Fruit fly (Drosophila melanogaster) whole organism, embryonic: Measurements from ENCODE around the gene Nlg4.

Source experiments
- CG11398 ChIP-seq: fragments of 200-800 bp; sonication (Bioruptor generic); optimal IDR thresholded peaks from 2 replicates; lab custom pipeline; 2016; ENCODE audit warnings: missing biosample characterization, missing genetic modification characterization
- CG14050 ChIP-seq: fragments of 200-800 bp; sonication (Bioruptor generic); IDR thresholded peaks from 3 replicates; pipeline ENCODE4 v1.3.6; 2022; ENCODE audit warnings: missing biosample characterization, missing genetic modification characterization
- CG32532 ChIP-seq: fragments of 200-800 bp; sonication (Bioruptor generic); IDR thresholded peaks from 2 replicates; pipeline ENCODE4 v1.3.6; 2022; ENCODE audit warnings: missing biosample characterization, missing genetic modification characterization
- CG32767 ChIP-seq: fragments of 200-800 bp; sonication (Bioruptor generic); IDR thresholded peaks from 2 replicates; pipeline ENCODE4 v1.3.6; 2022; ENCODE audit warnings: missing biosample characterization, missing genetic modification characterization
- Doc3 ChIP-seq: fragments of 200-800 bp; sonication (Bioruptor generic); IDR thresholded peaks from 3 replicates; pipeline ENCODE4 v1.3.6; 2022; ENCODE audit warnings: missing biosample characterization, missing genetic modification characterization; ENCODE audit not compliant: partially characterized antibody
- E2f2 ChIP-seq: fragments of 200-800 bp; sonication (Bioruptor generic); IDR thresholded peaks from 2 replicates; pipeline ENCODE4 v1.3.6; 2022; ENCODE audit warnings: missing biosample characterization, missing genetic modification characterization
- Rfx ChIP-seq: fragments of 200-800 bp; sonication (Bioruptor generic); IDR thresholded peaks from 2 replicates; pipeline ENCODE4 v1.3.6; 2022; ENCODE audit warnings: missing biosample characterization, missing genetic modification characterization
- ab ChIP-seq: fragments of 200-800 bp; sonication (Bioruptor generic); optimal IDR thresholded peaks from 2 replicates; lab custom pipeline; 2016; ENCODE audit warnings: missing biosample characterization, missing genetic modification characterization
- cwo ChIP-seq: fragments of 200-800 bp; sonication (Bioruptor generic); optimal IDR thresholded peaks from 3 replicates; lab custom pipeline; 2017; ENCODE audit warnings: missing biosample characterization, missing genetic modification characterization, mild to moderate bottlenecking, moderate library complexity, missing genetic modification reagents
- mam ChIP-seq: fragments of 200-800 bp; sonication (Bioruptor generic); optimal IDR thresholded peaks from 3 replicates; lab custom pipeline; 2016; ENCODE audit warnings: missing biosample characterization, missing genetic modification characterization
- nau ChIP-seq: fragments of 200-800 bp; sonication (Bioruptor generic); optimal IDR thresholded peaks from 3 replicates; lab custom pipeline; 2017; ENCODE audit warnings: missing biosample characterization, mild to moderate bottlenecking, missing genetic modification characterization, missing genetic modification reagents

- TF ChIP-seq Doc3 (GFP tag; lab: Robert Waterston, UW), result no peak
- no peak for TF ChIP-seq cwo (GFP tag; lab: Kevin White, UChicago)
- no peak for TF ChIP-seq Rfx (GFP tag; lab: Robert Waterston, UW)
- TF ChIP-seq nau, result no peak
- no peak for TF ChIP-seq CG14050 (GFP tag; lab: Robert Waterston, UW)
- no peak for TF ChIP-seq CG32767 (GFP tag; lab: Robert Waterston, UW)
- no peak for TF ChIP-seq CG11398 (GFP tag; lab: Kevin White, UChicago)
- no peak for TF ChIP-seq mam
- no peak for TF ChIP-seq CG32532 (GFP tag; lab: Robert Waterston, UW)
- TF ChIP-seq ab (GFP tag; lab: Kevin White, UChicago), result no peak
- TF ChIP-seq E2f2 (GFP tag; lab: Robert Waterston, UW), result no peak
Observed at dm6 chr3R:20292030-20292879, 87.6 kb downstream of the Nlg4 start.
